Fruit fly (Drosophila melanogaster) S2 (cell line): ENCODE measurements around the gene CG8661.

Experiments
- CG8478 ChIP-seq: fragments of >200 bp; optimal IDR thresholded peaks from 2 replicates; lab custom pipeline; 2018
- CTCF ChIP-seq, 2 experiments: fragments of >200 bp; optimal IDR thresholded peaks; 2 replicates each; lab custom pipeline; 2018

CG8661 gene

DNA sequence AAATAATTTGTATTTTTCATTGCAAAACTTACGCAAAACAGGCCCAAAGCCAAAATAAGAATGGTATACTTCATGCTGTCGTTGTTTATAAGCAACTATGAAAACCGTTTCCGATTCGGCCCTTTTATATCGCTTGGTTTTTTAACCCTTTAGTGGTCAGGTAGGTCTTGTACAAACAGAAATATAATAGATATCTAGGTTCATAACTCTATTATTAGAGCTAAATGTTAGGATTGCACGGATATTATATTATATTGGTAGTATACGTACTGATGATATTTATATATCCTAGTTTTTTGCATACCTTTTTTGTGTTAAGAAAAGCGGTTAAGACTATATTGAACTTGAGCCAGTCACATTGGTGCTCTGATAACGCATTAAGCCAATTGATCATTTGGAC is at the start of gene CG8661:
CG8661 (minus strand) TSS at position 101 of the 400 bp plus-strand sequence.
- no peak for TF ChIP-seq CTCF (optimal IDR thresholded peaks at IDR 0.05; lab: Kevin White, UChicago)
- TF ChIP-seq CG8478 (lab: Kevin White, UChicago): no peak

DNA sequence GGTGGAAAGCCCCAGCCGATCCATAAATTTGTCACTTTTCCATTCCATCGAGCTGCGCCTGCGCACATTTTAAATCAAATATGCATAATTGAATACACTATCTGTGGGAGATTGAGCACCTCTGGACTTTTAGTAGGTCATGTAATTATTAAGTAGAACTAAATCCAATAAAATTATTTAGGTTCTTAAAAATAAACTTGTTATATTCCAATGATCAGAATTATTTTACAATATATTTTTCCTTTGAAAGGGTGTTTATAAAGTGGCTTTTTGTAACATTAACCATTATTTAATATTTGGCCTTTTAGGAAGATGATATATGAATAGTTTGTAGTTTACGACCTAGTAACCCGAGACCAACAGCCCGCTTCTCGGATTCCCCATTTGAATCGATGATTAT is 49.8 kb upstream of the CG8661 start:
- TF ChIP-seq CG8478 (lab: Kevin White, UChicago): no peak
- TF ChIP-seq CTCF (optimal IDR thresholded peaks at IDR 0.05; lab: Kevin White, UChicago): no peak

DNA sequence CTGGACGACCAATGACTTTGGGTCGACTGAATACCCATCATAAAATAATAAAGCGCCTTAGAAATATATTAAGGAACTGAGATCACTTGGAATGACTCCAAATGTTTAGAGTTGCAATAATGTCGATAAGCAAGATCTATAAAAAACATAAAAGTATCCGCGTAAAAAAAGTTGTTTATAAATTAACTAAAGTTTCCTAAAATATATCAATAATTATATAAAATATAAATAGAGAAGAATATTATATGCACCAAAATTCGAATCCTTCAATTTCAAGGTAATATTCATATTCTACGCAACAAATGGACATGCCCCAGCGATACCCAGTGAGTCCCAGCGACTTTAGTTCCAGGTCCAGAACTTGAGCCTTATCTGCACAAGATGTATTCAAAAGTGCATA is 48.1 kb upstream of the CG8661 start:
- TF ChIP-seq CG8478 (lab: Kevin White, UChicago) (no peak), CTCF (optimal IDR thresholded peaks at IDR 0.05; lab: Kevin White, UChicago) (no peak)

DNA sequence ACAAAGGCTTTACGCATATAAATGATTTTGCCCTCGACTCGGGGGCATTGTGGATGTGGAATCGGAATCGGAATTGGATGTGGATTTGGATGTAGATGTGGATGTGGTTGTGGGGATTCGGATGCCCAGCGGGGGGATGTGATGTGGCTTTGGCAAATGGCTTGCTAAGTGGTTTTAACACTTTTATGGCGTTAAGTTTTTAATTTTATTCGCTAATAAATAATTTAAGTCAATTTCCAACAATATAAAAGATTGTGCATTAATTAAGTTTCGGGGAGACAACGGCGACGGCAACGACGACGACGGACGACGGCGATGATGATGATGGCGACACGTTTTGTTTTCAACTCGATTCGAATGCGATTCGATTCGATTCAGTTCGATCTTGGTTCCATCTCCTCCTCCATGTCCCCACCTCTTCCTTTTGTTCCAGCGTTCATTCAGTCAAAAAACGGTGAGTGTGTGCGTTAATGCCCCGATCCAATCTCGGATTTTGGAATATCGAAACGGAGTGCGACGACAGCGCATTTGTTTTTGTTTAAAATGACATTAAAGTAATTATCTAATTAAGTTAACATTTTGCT is 46.5 kb upstream of the CG8661 start:
- no peak for TF ChIP-seq CG8478 (lab: Kevin White, UChicago)
- no peak for TF ChIP-seq CTCF (optimal IDR thresholded peaks at IDR 0.05; lab: Kevin White, UChicago)

DNA sequence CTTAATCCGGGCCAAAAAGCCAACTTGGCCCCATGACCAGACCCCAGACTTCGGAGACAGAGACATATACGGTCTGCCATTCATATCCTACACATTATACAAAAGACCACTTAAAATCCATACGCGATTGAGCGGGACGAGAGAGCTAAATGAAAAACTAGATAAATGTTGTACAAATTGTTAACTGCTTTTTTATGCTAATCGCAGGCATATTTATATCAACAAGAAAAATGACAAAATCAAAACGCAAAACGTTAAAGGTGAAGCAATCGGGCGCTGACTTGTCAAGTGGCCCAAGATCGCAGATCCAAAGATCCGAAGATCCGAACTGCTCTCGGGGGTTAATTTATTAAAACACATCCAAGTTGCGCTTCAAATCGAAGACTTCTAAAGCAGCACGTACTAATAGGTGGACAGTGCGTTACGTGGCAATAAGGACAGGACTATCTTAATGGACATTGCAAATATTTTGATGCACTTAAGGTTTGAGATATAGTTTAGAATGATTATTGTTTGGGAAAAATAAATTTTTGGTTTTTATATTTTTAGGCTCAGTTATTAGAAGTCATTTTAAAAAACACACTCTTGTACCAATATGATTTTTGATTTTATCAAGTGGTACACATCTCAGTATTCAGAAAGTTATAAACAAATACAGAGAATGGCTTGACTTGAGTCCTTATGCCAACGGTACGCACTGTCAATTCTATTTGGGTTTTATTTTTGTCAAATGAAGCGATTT is 45.8 kb upstream of the CG8661 start:
- no peak for TF ChIP-seq CTCF (optimal IDR thresholded peaks at IDR 0.05; lab: Kevin White, UChicago)
- TF ChIP-seq CG8478 (lab: Kevin White, UChicago): no peak

DNA sequence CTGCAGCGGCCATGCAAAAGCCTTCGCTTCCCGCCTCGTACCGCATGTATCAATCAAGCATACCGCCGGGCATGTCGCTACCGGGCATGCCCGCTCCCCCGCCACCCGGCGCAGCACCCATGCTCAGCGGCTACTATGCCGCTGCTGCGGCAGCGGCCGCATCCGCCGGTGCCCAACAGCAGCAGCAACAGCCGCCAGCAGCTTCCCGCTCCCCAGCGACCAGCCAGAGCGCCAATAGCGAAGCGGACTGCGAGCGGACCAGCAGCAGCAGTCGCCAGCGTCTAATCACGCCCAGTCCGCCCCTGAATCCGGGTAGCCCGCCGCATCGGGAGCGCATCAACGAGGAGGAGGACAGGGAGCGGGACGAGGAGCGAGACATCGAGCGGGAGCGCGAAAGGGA is 38.6 kb upstream of the CG8661 start:
- TF ChIP-seq CG8478 (lab: Kevin White, UChicago): no peak
- no peak for TF ChIP-seq CTCF (optimal IDR thresholded peaks at IDR 0.05; lab: Kevin White, UChicago)

DNA sequence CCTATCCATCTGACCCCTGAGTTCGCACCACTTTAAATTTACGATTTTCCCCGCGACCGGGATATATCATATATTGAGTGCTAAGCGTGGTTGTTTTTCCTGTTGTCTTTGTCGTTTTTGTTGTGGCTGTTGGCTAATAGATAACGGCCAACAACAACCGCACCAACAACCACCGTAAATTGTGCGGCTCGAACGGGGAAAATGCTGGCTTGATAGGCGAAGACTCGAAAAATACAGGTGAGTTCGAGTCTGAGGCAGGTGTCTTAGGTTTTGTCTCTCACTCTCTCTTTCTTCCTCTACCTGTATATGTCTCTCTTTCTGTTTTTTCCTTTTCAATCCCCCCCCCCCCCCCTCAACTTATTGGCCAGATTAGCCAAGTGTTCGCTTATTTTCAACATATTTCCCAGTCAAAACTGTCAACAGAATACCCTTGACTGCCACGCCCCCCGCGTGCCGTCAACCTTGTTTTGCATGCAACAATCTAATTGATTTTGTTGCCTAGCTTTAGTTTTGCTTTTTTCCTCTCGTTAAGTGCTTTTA is 32.5 kb upstream of the CG8661 start:
- TF ChIP-seq CG8478 (lab: Kevin White, UChicago) (no peak), CTCF (optimal IDR thresholded peaks at IDR 0.05; lab: Kevin White, UChicago) (no peak)

DNA sequence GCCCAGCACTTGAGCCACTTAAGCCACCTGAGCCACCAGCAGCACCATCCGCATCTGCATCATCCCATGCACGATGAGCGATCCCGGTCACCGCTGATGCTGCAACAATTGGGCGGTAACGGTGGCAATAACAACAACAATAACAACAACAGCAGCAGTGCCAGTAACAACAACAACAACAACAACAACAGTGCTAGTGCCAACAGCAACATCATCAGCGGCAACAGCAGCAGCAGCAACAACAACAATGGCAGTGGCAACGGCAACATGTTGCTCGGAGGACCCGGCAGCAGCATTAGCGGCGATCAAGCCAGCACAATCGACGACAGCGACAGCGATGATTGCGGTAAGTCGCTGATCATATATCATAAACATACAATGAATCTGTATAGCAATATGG is 31.3 kb upstream of the CG8661 start:
- TF ChIP-seq CG8478 (lab: Kevin White, UChicago) (no peak), CTCF (optimal IDR thresholded peaks at IDR 0.05; lab: Kevin White, UChicago) (no peak)

DNA sequence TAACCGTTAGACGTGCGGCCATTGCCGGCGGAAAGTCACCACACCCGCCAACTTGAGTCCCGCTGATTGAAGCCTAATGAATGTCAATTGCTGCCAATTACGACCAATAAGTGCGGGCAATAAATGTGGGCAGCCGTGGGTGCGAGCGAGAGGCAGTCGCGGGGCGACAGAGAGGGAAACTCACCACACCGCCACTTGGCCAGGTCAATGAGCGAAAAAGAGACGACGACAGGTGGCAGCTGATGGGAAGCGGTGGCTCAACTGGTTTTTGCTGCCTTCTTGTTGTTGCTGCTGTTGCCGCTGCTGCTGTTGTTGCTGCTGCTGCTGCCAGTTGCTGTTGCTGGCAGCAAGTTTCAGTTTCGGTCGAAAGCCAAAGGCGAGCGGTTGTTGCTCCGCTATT is 29.9 kb upstream of the CG8661 start, which contains the start of gene B-H2:
B-H2 (plus strand) TSS at position 369 of the 400 bp plus-strand sequence.
- peak in 1 of 2 experiments; percentile 48 for TF ChIP-seq CTCF (optimal IDR thresholded peaks at IDR 0.05; lab: Kevin White, UChicago)
- TF ChIP-seq CG8478 (lab: Kevin White, UChicago): no peak

DNA sequence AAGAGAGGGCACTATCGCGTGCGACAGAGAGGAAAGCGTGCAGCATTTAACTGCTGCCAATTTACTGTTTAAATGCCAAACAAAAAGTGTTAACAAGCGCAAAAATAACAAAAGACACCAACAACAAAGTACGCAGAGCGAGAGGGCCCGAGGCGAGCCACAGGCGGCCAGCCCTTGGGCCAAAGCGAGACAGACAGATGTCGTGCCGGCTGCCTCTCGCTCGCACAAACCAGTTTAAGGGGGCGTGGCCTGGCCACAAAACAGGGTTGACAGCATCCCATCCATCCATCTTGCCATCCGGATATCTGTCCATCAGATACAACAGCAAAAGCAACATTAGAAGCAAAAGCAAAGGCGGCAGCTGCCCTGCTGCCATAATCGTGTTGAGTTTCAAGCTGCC is 29.0 kb upstream of the CG8661 start:
- no peak for TF ChIP-seq CTCF (optimal IDR thresholded peaks at IDR 0.05; lab: Kevin White, UChicago)
- no peak for TF ChIP-seq CG8478 (lab: Kevin White, UChicago)

DNA sequence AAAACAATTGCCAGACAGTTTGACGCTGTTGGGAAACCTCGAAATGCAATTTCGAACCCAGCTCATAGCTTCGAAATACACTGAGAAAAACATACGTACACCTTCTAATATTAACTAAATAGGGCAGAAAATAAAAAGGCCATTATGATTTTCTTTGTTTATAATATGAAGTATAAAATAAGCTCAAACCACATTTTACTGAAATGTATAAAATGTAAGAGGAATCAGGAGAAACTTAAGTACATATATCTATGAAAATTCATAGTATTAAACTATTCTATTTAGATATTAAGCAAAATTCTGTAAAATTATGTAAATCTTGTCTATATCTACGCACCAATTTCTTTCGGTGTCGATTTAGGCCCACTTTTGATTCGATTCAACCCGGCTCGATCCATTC is 23.9 kb upstream of the CG8661 start:
- no peak for TF ChIP-seq CG8478 (lab: Kevin White, UChicago)

DNA sequence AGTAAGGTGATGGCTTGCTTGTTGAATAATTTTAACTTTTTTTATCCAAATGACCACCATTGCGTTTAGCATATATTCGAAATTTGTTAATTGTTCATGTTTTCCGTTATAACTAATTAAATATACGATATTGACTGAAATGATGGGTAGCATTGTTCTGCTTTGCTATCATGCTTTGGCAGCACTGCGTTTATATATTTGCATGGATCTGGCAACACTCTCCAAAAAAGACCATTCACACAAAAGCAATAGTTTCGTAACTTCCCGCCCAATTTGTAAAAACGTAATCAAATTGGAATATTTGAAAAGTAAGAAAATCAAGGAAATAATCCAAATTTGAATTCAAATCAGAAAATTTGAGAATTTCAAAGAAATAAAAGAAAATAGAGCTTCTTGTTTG is 21.2 kb upstream of the CG8661 start:
- TF ChIP-seq CTCF (optimal IDR thresholded peaks at IDR 0.05; lab: Kevin White, UChicago) (peak in 1 of 2 experiments; percentile 48), CG8478 (lab: Kevin White, UChicago) (no peak)

DNA sequence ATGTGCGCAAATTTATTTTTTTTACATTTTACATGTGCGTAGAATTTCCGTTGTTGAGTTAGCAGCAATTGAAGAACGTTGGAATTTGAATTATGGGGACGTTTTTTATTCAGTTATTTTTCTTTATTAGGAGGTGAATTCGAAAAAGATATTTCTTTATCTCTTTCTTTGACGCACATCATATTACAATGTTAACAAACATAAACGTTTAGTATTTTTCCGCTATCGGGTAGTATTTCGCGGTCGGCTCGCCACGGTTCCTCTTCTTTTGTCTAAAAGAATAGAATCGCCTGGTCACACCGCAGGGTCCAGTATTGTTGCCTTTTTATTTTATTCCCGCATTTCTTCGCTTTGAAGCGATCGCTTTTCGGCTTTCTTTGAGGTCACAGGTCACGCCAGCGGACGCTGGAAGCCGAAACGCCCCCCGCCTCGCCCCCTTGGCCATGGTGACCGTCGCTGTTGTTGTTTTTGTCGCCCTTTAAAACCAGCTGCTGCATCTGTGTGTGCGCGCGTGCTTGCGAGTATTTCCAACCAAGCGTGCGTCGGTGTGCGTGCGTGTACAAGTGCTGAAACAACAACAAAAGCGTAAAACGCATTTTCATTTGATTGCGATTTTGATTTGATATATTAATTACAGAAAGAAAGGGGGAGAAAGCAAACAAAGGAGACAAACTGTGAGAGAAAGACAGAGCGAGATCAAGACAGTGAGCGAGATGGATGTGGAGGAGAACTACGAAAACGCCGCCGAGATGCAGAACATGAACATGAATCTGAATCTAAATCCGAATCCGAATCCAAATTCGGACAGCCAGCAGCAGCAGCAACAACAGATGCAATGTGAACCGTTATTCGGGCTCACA is 18.1 kb upstream of the CG8661 start:
- TF ChIP-seq CTCF (optimal IDR thresholded peaks at IDR 0.05; lab: Kevin White, UChicago): no peak
- no peak for TF ChIP-seq CG8478 (lab: Kevin White, UChicago)

DNA sequence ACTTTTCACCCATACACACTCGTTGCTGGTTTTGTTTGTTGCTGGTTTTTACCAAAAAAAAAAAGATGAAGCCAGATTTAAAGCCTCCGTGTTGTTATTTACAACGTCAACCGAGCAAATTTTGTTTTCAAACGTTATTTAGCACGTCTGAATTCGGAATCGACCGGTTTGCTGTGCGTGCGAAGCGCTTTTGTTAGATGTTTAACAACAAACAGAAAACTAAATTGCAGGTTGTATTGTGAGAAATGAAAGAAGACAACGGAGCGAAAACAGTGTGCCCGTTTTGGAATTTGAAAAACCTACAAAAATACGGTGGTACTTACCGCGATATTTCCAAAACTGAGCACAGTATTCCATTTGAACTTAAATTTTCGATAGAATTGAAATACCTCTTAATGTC is 17.4 kb upstream of the CG8661 start, which contains the start of gene Fim:
Fim (minus strand) TSS at position 225 of the 400 bp plus-strand sequence.
- no peak for TF ChIP-seq CG8478 (lab: Kevin White, UChicago)
- no peak for TF ChIP-seq CTCF (optimal IDR thresholded peaks at IDR 0.05; lab: Kevin White, UChicago)
